Fruit fly (Drosophila melanogaster): ENCODE data around the gene CG42637.

Gene CG42637

dm6 chr3L:19817807-19818531 is 24.6 kb upstream of the CG42637 start, which contains the start of the genes Fibp and Deaf1 (continued):
- 0 out of 2 replicates have a peak, but pooled peaks have one; percentile 45 for TF ChIP-seq CG31224 (GFP tag; IDR thresholded peaks at IDR 0.05)
- TF ChIP-seq crc (GFP tag; optimal IDR thresholded peaks at IDR 0.05): peak; percentile 53
- peak; percentile 80 for TF ChIP-seq CG9817 (tag; optimal IDR thresholded peaks at IDR 0.05)
- peak; percentile 81 for TF ChIP-seq CG4424 (GFP tag; optimal IDR thresholded peaks at IDR 0.05)
- no peak for TF ChIP-seq pita (GFP tag; optimal IDR thresholded peaks at IDR 0.05)
- TF ChIP-seq CG7271 (tag; optimal IDR thresholded peaks at IDR 0.05): no peak
- TF ChIP-seq CG2889 (GFP tag; IDR thresholded peaks at IDR 0.05): peak; percentile 62; the same call in 1 of the 3 replicates
- peak; percentile 65 for TF ChIP-seq CG15601 (tag; optimal IDR thresholded peaks at IDR 0.05)
- TF ChIP-seq CG4820 (GFP tag; optimal IDR thresholded peaks at IDR 0.05): peak; percentile 71
- TF ChIP-seq crol (GFP tag; IDR thresholded peaks at IDR 0.05): no peak
- TF ChIP-seq esg (GFP tag; conservative IDR thresholded peaks at IDR 0.05): peak; percentile 46
- TF ChIP-seq zen2 (GFP tag; IDR thresholded peaks at IDR 0.05; ENCODE audit: partially characterized antibody): peak; percentile 97
- peak; percentile 72 for TF ChIP-seq Ets97D (GFP tag; optimal IDR thresholded peaks at IDR 0.05)
- TF ChIP-seq CG10979 (tag; optimal IDR thresholded peaks at IDR 0.05): peak; percentile 54
- TF ChIP-seq Abd-B (GFP tag; optimal IDR thresholded peaks at IDR 0.05): peak; percentile 87
- TF ChIP-seq CG3281 (GFP tag; optimal IDR thresholded peaks at IDR 0.05): peak; percentile 67
- TF ChIP-seq CG34376 (GFP tag; optimal IDR thresholded peaks at IDR 0.05): peak; percentile 50
- peak; percentile 84 for TF ChIP-seq HmgD (GFP tag; optimal IDR thresholded peaks at IDR 0.05)
- TF ChIP-seq CG11093 (GFP tag; IDR thresholded peaks at IDR 0.05): peak; percentile 62; the same call in 2 of the 3 replicates
- peak; percentile 97 for TF ChIP-seq Scr (GFP tag; IDR thresholded peaks at IDR 0.05; ENCODE audit: partially characterized antibody)
- TF ChIP-seq YL-1 (GFP tag; optimal IDR thresholded peaks at IDR 0.05): peak; percentile 53
- TF ChIP-seq Oaz (GFP tag; IDR thresholded peaks at IDR 0.05): peak; percentile 44; the same call in 1 of the 2 replicates
- no peak for TF ChIP-seq dati (GFP tag; IDR thresholded peaks at IDR 0.05)
- peak; percentile 58 for TF ChIP-seq gro (GFP tag; optimal IDR thresholded peaks at IDR 0.05)
- TF ChIP-seq Ssrp (tag; optimal IDR thresholded peaks at IDR 0.05): peak; percentile 78
- TF ChIP-seq jumu (GFP tag; optimal IDR thresholded peaks at IDR 0.05): peak; percentile 80
- TF ChIP-seq Atf-2 (GFP tag; optimal IDR thresholded peaks at IDR 0.05): peak; percentile 85
- no peak for TF ChIP-seq tap (tag; optimal IDR thresholded peaks at IDR 0.05)
- peak; percentile 73 for TF ChIP-seq klu (GFP tag; IDR thresholded peaks at IDR 0.05)
- TF ChIP-seq nerfin-1 (tag; optimal IDR thresholded peaks at IDR 0.05): peak; percentile 69
- TF ChIP-seq CoRest (tag; optimal IDR thresholded peaks at IDR 0.05): peak; percentile 88
- peak; percentile 77 for TF ChIP-seq CG15696 (tag; optimal IDR thresholded peaks at IDR 0.05)
- TF ChIP-seq CG18599 (GFP tag; optimal IDR thresholded peaks at IDR 0.05): peak; percentile 74
- peak; percentile 65 for TF ChIP-seq fd3F (GFP tag; optimal IDR thresholded peaks at IDR 0.05)
- no peak for TF ChIP-seq en (GFP tag; optimal IDR thresholded peaks at IDR 0.05)
- peak; percentile 56 for TF ChIP-seq CG18764 (GFP tag; optimal IDR thresholded peaks at IDR 0.05)
- peak; percentile 62 for TF ChIP-seq CG11085 (GFP tag; IDR thresholded peaks at IDR 0.05)
- TF ChIP-seq NC2β (GFP tag; optimal IDR thresholded peaks at IDR 0.05): peak; percentile 58
- peak; percentile 34; the same call in 1 of the 2 replicates for TF ChIP-seq CG32767 (GFP tag; IDR thresholded peaks at IDR 0.05)
- TF ChIP-seq CG1832 (GFP tag; optimal IDR thresholded peaks at IDR 0.05): no peak
- no peak for TF ChIP-seq dan (GFP tag; IDR thresholded peaks at IDR 0.05)
- TF ChIP-seq Bteb2 (GFP tag; optimal IDR thresholded peaks at IDR 0.05): peak; percentile 89
- peak; percentile 43 for TF ChIP-seq CG1603 (tag; optimal IDR thresholded peaks at IDR 0.05)
- no peak for TF ChIP-seq Tbp (GFP tag; optimal IDR thresholded peaks at IDR 0.05)
- TF ChIP-seq CG32532 (GFP tag; IDR thresholded peaks at IDR 0.05): peak; percentile 82
- no peak for TF ChIP-seq CG10274 (GFP tag; optimal IDR thresholded peaks at IDR 0.05)
- 0 out of 2 replicates have a peak, but pooled peaks have one; percentile 49 for TF ChIP-seq E2f1 (GFP tag; IDR thresholded peaks at IDR 0.05)
- peak; percentile 74 for TF ChIP-seq CG16815 (GFP tag; optimal IDR thresholded peaks at IDR 0.05)
- peak; percentile 82 for TF ChIP-seq pum (GFP tag; optimal IDR thresholded peaks at IDR 0.05)
